Fruit fly (Drosophila melanogaster) whole organism, prepupa: ENCODE results near the gene Snoo.

Experiments used
- Blimp-1 ChIP-seq: fragments of 200-800 bp; sonication (Bioruptor generic); optimal IDR thresholded peaks from 3 replicates; lab custom pipeline; 2017; ENCODE audit warnings: missing biosample characterization, missing genetic modification characterization, mild to moderate bottlenecking, moderate library complexity, missing genetic modification reagents
- CG10631 ChIP-seq: fragments of 200-800 bp; sonication (Bioruptor generic); optimal IDR thresholded peaks from 2 replicates; lab custom pipeline; 2016; ENCODE audit warnings: missing biosample characterization, missing genetic modification characterization
- CG10669 ChIP-seq: fragments of 200-800 bp; sonication (Bioruptor generic); optimal IDR thresholded peaks from 3 replicates; lab custom pipeline; 2018; ENCODE audit warnings: missing biosample characterization, mild to moderate bottlenecking, missing genetic modification characterization, moderate library complexity
- CG11294 ChIP-seq: fragments of 200-800 bp; sonication (Bioruptor generic); IDR thresholded peaks from 2 replicates; pipeline ENCODE4 v1.3.6; 2022; ENCODE audit warnings: missing biosample characterization, missing genetic modification characterization
- CG11762 ChIP-seq: fragments of 200-800 bp; sonication (Bioruptor generic); optimal IDR thresholded peaks from 3 replicates; lab custom pipeline; 2016; ENCODE audit warnings: missing biosample characterization, missing genetic modification characterization; ENCODE audit not compliant: insufficient read depth
- CG15336 ChIP-seq: fragments of 200-800 bp; sonication (Bioruptor generic); IDR thresholded peaks from 2 replicates; pipeline ENCODE4 v1.3.6; 2022; ENCODE audit warnings: missing biosample characterization, missing genetic modification characterization
- CG3032 ChIP-seq: fragments of 200-800 bp; optimal IDR thresholded peaks from 2 replicates; lab custom pipeline; 2019; ENCODE audit warnings: missing biosample characterization, mild to moderate bottlenecking, missing genetic modification characterization, moderate library complexity
- CG31627 ChIP-seq: fragments of 200-800 bp; sonication (Bioruptor generic); optimal IDR thresholded peaks from 3 replicates; lab custom pipeline; 2016; ENCODE audit warnings: missing biosample characterization, missing genetic modification characterization
- CG32006 ChIP-seq: fragments of 200-800 bp; sonication (Bioruptor generic); optimal IDR thresholded peaks from 3 replicates; lab custom pipeline; 2017; ENCODE audit warnings: missing biosample characterization, mild to moderate bottlenecking, missing genetic modification characterization
- CG34406 ChIP-seq: fragments of 200-800 bp; sonication (Bioruptor generic); optimal IDR thresholded peaks from 3 replicates; lab custom pipeline; 2016; ENCODE audit warnings: missing biosample characterization, missing genetic modification characterization
- CG3919 ChIP-seq: fragments of 200-800 bp; sonication (Bioruptor generic); optimal IDR thresholded peaks from 3 replicates; lab custom pipeline; 2016; ENCODE audit warnings: missing biosample characterization, missing genetic modification characterization
- CG6163 ChIP-seq: fragments of 200-800 bp; sonication (Bioruptor generic); IDR thresholded peaks from 3 replicates; pipeline ENCODE4 v1.3.6; 2022; ENCODE audit warnings: missing biosample characterization, missing genetic modification characterization
- CG6792 ChIP-seq: fragments of 200-800 bp; sonication (Bioruptor generic); optimal IDR thresholded peaks from 3 replicates; lab custom pipeline; 2016; ENCODE audit warnings: missing biosample characterization, missing genetic modification characterization
- CG6808 ChIP-seq: fragments of 200-800 bp; sonication (Bioruptor generic); optimal IDR thresholded peaks from 3 replicates; lab custom pipeline; 2017; ENCODE audit warnings: missing biosample characterization, missing genetic modification characterization, mild to moderate bottlenecking, moderate library complexity, missing genetic modification reagents
- CG8319 ChIP-seq: fragments of 200-800 bp; sonication (Bioruptor generic); optimal IDR thresholded peaks from 3 replicates; lab custom pipeline; 2016; ENCODE audit warnings: missing biosample characterization, missing genetic modification characterization
- CG8632 ChIP-seq: fragments of 200-800 bp; sonication (Bioruptor generic); optimal IDR thresholded peaks from 3 replicates; lab custom pipeline; 2016; ENCODE audit warnings: missing biosample characterization, missing genetic modification characterization
- Eip75B ChIP-seq: fragments of 200-800 bp; sonication (Bioruptor generic); optimal IDR thresholded peaks from 3 replicates; lab custom pipeline; 2016; ENCODE audit warnings: missing biosample characterization, missing genetic modification characterization
- Eip78C ChIP-seq: fragments of 200-800 bp; sonication (Bioruptor generic); peaks from one replicate; lab custom pipeline; 2016; ENCODE audit warnings: missing biosample characterization, missing genetic modification characterization
- Eip93F ChIP-seq: fragments of 200-800 bp; sonication (Bioruptor generic); optimal IDR thresholded peaks from 2 replicates; lab custom pipeline; 2016; ENCODE audit warnings: missing biosample characterization, mild to moderate bottlenecking, missing genetic modification characterization
- Ets21C ChIP-seq: fragments of 200-800 bp; sonication (Bioruptor generic); optimal IDR thresholded peaks from 3 replicates; lab custom pipeline; 2016; ENCODE audit warnings: missing biosample characterization, missing genetic modification characterization
- Gug ChIP-seq: fragments of 200-800 bp; sonication (Bioruptor generic); IDR thresholded peaks from 2 replicates; pipeline ENCODE4 v1.3.6; 2022; ENCODE audit warnings: missing biosample characterization, missing genetic modification characterization
- Hr38 ChIP-seq: sonication (Bioruptor generic); optimal IDR thresholded peaks from 2 replicates; lab custom pipeline; 2016; ENCODE audit warnings: missing biosample characterization, missing genetic modification characterization
- Lpt ChIP-seq: fragments of 200-800 bp; sonication (Bioruptor generic); optimal IDR thresholded peaks from 3 replicates; lab custom pipeline; 2016; ENCODE audit warnings: missing biosample characterization, missing genetic modification characterization
- Met ChIP-seq: fragments of 200-800 bp; sonication (Bioruptor generic); optimal IDR thresholded peaks from 3 replicates; lab custom pipeline; 2016; ENCODE audit warnings: missing biosample characterization, missing genetic modification characterization
- OdsH ChIP-seq: fragments of 200-800 bp; sonication (Bioruptor generic); optimal IDR thresholded peaks from 3 replicates; lab custom pipeline; 2016; ENCODE audit warnings: missing biosample characterization, missing genetic modification characterization
- Smox ChIP-seq: fragments of 200-800 bp; sonication (Bioruptor generic); optimal IDR thresholded peaks from 3 replicates; lab custom pipeline; 2016; ENCODE audit warnings: missing biosample characterization, missing genetic modification characterization
- Sox102F ChIP-seq: fragments of 200-800 bp; sonication (Bioruptor generic); optimal IDR thresholded peaks from 2 replicates; lab custom pipeline; 2016; ENCODE audit warnings: missing biosample characterization, mild to moderate bottlenecking, missing genetic modification characterization
- Sox14 ChIP-seq: fragments of 200-800 bp; sonication (Bioruptor generic); optimal IDR thresholded peaks from 3 replicates; lab custom pipeline; 2016; ENCODE audit warnings: missing biosample characterization, missing genetic modification characterization
- achi ChIP-seq: fragments of 200-800 bp; sonication (Bioruptor generic); optimal IDR thresholded peaks from 3 replicates; lab custom pipeline; 2016; ENCODE audit warnings: missing biosample characterization, missing genetic modification characterization
- acj6 ChIP-seq: fragments of 200-800 bp; sonication (Bioruptor generic); optimal IDR thresholded peaks from 3 replicates; lab custom pipeline; 2016; ENCODE audit warnings: missing biosample characterization, missing genetic modification characterization
- dsx ChIP-seq: fragments of 200-800 bp; optimal IDR thresholded peaks from 3 replicates; lab custom pipeline; 2019; ENCODE audit warnings: missing biosample characterization, mild to moderate bottlenecking, missing genetic modification characterization, moderate library complexity; ENCODE audit not compliant: poor library complexity, severe bottlenecking
- eg ChIP-seq: fragments of 200-800 bp; sonication (Bioruptor generic); IDR thresholded peaks from 3 replicates; pipeline ENCODE4 v1.3.6; 2022; ENCODE audit warnings: missing biosample characterization, missing genetic modification characterization
- esn ChIP-seq: fragments of 200-800 bp; sonication (Bioruptor generic); optimal IDR thresholded peaks from 2 replicates; lab custom pipeline; 2016; ENCODE audit warnings: missing biosample characterization, mild to moderate bottlenecking, missing genetic modification characterization, moderate library complexity
- fd59A ChIP-seq: fragments of 200-800 bp; sonication (Bioruptor generic); optimal IDR thresholded peaks from 2 replicates; lab custom pipeline; 2017; ENCODE audit warnings: missing biosample characterization, mild to moderate bottlenecking, missing genetic modification characterization, missing genetic modification reagents
- fkh ChIP-seq: fragments of 200-800 bp; sonication (Bioruptor generic); optimal IDR thresholded peaks from 3 replicates; lab custom pipeline; 2017; ENCODE audit warnings: missing biosample characterization, mild to moderate bottlenecking, missing genetic modification characterization, moderate library complexity
- lz ChIP-seq: fragments of 200-800 bp; sonication (Bioruptor generic); optimal IDR thresholded peaks from 3 replicates; lab custom pipeline; 2016; ENCODE audit warnings: missing biosample characterization, missing genetic modification characterization
- net ChIP-seq: fragments of 200-800 bp; sonication (Bioruptor generic); optimal IDR thresholded peaks from 3 replicates; lab custom pipeline; 2016; ENCODE audit warnings: missing biosample characterization, missing genetic modification characterization
- pdm3 ChIP-seq: fragments of 200-800 bp; sonication (Bioruptor generic); optimal IDR thresholded peaks from 3 replicates; lab custom pipeline; 2016; ENCODE audit warnings: missing biosample characterization, missing genetic modification characterization
- salr ChIP-seq, 2 experiments: fragments of 200-800 bp; sonication (Bioruptor generic); optimal IDR thresholded peaks; 3 replicates each; lab custom pipeline; 2016 to 2018; ENCODE audit warnings: missing biosample characterization in 2 of 2, missing genetic modification characterization in 2 of 2, mild to moderate bottlenecking in 1 of 2
- spab ChIP-seq: fragments of 200-800 bp; sonication (Bioruptor generic); optimal IDR thresholded peaks from 2 replicates; lab custom pipeline; 2017; ENCODE audit warnings: missing biosample characterization, mild to moderate bottlenecking, missing genetic modification characterization, missing genetic modification reagents
- ss ChIP-seq, 2 experiments: fragments of 200-800 bp; sonication (Bioruptor generic); optimal IDR thresholded peaks; 2 replicates in 1 of 2; 3 replicates in 1 of 2; lab custom pipeline; 2017 to 2018; ENCODE audit warnings: mild to moderate bottlenecking in 2 of 2, missing biosample characterization in 2 of 2, missing genetic modification characterization in 2 of 2, moderate library complexity in 1 of 2
- svp ChIP-seq: fragments of 200-800 bp; sonication (Bioruptor generic); peaks from one replicate; lab custom pipeline; 2016; ENCODE audit warnings: missing biosample characterization, missing genetic modification characterization
- topi ChIP-seq: fragments of 200-800 bp; sonication (Bioruptor generic); optimal IDR thresholded peaks from 3 replicates; lab custom pipeline; 2016; ENCODE audit warnings: missing biosample characterization, missing genetic modification characterization

Gene Snoo

DNA sequence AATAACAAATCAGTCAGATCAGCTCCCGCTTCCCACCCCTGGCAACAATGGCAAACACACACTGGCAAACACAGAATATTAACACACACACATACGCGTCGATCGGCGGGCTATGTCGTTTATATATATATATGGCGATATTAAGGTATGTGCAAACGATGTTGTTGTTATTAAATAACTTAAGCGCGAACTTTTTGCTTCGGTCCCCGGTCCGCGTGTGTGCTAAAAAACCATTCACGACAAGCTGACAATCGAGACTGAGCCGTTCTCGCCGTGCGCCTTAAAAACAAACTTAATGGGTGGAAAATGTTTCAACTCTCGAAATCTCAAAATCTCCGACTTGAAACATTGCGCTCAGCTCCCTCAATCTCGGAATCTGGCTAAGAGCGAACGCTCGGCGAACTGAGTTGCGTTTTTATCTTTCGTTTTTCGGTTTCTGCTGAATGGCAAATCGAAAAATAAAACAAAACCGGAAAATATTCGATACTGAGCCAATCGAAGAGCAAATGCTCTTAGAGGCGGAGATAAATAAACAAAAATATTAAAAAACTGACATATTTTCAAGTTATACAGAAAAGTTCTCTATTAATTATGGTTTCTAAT lies 104.6 kb downstream of the Snoo start, which contains the start of gene spz3 (continued):
- TF ChIP-seq acj6 (GFP tag; lab: Kevin White, UChicago): no peak
- TF ChIP-seq eg (GFP tag; lab: Robert Waterston, UW): peak; percentile 90
- TF ChIP-seq spab (GFP tag; lab: Kevin White, UChicago): peak; percentile 63
- TF ChIP-seq CG3032: peak; percentile 53
- TF ChIP-seq CG15336: peak; percentile 80
- TF ChIP-seq CG10631 (GFP tag; lab: Kevin White, UChicago): no peak
- TF ChIP-seq CG8632 (GFP tag; lab: Kevin White, UChicago): peak; percentile 55
- peak; percentile 18 for TF ChIP-seq Met (GFP tag; lab: Kevin White, UChicago)

DNA sequence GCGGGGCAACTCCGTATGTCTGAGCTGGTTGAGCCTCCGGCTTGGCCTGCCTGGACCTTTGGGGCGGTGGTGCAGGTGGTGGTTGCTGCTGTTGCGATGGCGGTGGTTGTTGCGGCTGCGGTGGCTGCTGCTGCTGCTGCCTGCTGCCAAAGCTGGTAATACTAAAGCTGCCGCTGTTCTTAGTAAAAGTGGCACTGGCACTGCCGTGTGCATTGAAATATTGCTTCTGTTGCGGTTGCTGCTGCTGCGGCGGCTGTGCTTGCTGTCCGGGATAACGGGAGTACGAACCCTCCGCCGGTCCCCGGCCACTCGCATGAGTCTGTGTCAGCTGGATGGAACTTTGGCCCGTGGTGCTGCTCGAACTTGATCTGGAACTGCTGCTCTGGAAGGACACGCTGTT lies 105.6 kb downstream of the Snoo start:
- TF ChIP-seq fkh (GFP tag; lab: Kevin White, UChicago) (no peak), net (GFP tag; lab: Kevin White, UChicago) (no peak), ss (GFP tag; optimal IDR thresholded peaks at IDR 0.05; lab: Kevin White, UChicago) (no peak), Eip93F (GFP tag; lab: Kevin White, UChicago) (no peak), CG8319 (no peak), svp (GFP tag; lab: Kevin White, UChicago) (no peak), CG8632 (GFP tag; lab: Kevin White, UChicago) (no peak), fd59A (no peak), CG11762 (GFP tag; lab: Kevin White, UChicago) (no peak), Sox14 (no peak), CG11294 (GFP tag; lab: Robert Waterston, UW) (no peak), CG31627 (GFP tag; lab: Kevin White, UChicago) (no peak), Gug (GFP tag; lab: Robert Waterston, UW) (no peak), CG15336 (no peak), CG3919 (GFP tag; lab: Kevin White, UChicago) (no peak)

dm6 chr2L:7876520-7877232 lies 107.3 kb downstream of the Snoo start:
- no peak for TF ChIP-seq CG6808 (GFP tag; lab: Kevin White, UChicago)
- no peak; the same call in 2 of the 3 replicates for TF ChIP-seq CG6163
- peak; percentile 90 for TF ChIP-seq Eip78C (GFP tag; lab: Kevin White, UChicago)
- peak; percentile 26 for TF ChIP-seq Smox (GFP tag; lab: Kevin White, UChicago)
- peak; percentile 18 for TF ChIP-seq Sox102F (GFP tag; lab: Kevin White, UChicago)
- peak; percentile 47 for TF ChIP-seq Eip75B (GFP tag; lab: Kevin White, UChicago)
- TF ChIP-seq CG6792: peak; percentile 54
- TF ChIP-seq dsx (GFP tag; lab: Kevin White, UChicago): no peak
- TF ChIP-seq CG3919 (GFP tag; lab: Kevin White, UChicago): peak; percentile 42
- peak; percentile 19 for TF ChIP-seq Sox14
- peak; percentile 41 for TF ChIP-seq CG10631 (GFP tag; lab: Kevin White, UChicago)
- TF ChIP-seq Met (GFP tag; lab: Kevin White, UChicago): peak; percentile 29
- peak; percentile 32 for TF ChIP-seq Blimp-1 (GFP tag; lab: Kevin White, UChicago)
- TF ChIP-seq lz (GFP tag; lab: Kevin White, UChicago): peak; percentile 19
- TF ChIP-seq CG34406: peak; percentile 47
- TF ChIP-seq salr (GFP tag; optimal IDR thresholded peaks at IDR 0.05; lab: Kevin White, UChicago): peak in 1 of 2 experiments; percentile 23
- no peak for TF ChIP-seq Hr38 (GFP tag; lab: Kevin White, UChicago)
- no peak for TF ChIP-seq CG10669 (GFP tag; lab: Kevin White, UChicago)
- peak; percentile 22 for TF ChIP-seq topi (GFP tag; lab: Kevin White, UChicago)
- peak; percentile 29 for TF ChIP-seq CG8632 (GFP tag; lab: Kevin White, UChicago)
- no peak for TF ChIP-seq Lpt (GFP tag; lab: Kevin White, UChicago)
- peak; percentile 50 for TF ChIP-seq esn (GFP tag; lab: Kevin White, UChicago)
- TF ChIP-seq spab (GFP tag; lab: Kevin White, UChicago): no peak
- TF ChIP-seq net (GFP tag; lab: Kevin White, UChicago): peak; percentile 33
- peak; percentile 33 for TF ChIP-seq achi (GFP tag; lab: Kevin White, UChicago)
- TF ChIP-seq OdsH (GFP tag; lab: Kevin White, UChicago): peak; percentile 35
- no peak for TF ChIP-seq eg (GFP tag; lab: Robert Waterston, UW)
- peak; percentile 12 for TF ChIP-seq CG32006 (GFP tag; lab: Kevin White, UChicago)
- peak in 1 of 2 experiments; percentile 59 for TF ChIP-seq ss (GFP tag; optimal IDR thresholded peaks at IDR 0.05; lab: Kevin White, UChicago)
- TF ChIP-seq Ets21C (GFP tag; lab: Kevin White, UChicago): no peak
- TF ChIP-seq acj6 (GFP tag; lab: Kevin White, UChicago): peak; percentile 49
- peak; percentile 35 for TF ChIP-seq pdm3 (GFP tag; lab: Kevin White, UChicago)
